Fruit fly (Drosophila melanogaster) whole organism, prepupa: ENCODE results near the gene Pgm1.

ENCODE experiments used
- Blimp-1 ChIP-seq: fragments of 200-800 bp; sonication (Bioruptor generic); optimal IDR thresholded peaks from 3 replicates; lab custom pipeline; 2017; ENCODE audit warnings: missing biosample characterization, missing genetic modification characterization, mild to moderate bottlenecking, moderate library complexity, missing genetic modification reagents
- CG10631 ChIP-seq: fragments of 200-800 bp; sonication (Bioruptor generic); optimal IDR thresholded peaks from 2 replicates; lab custom pipeline; 2016; ENCODE audit warnings: missing biosample characterization, missing genetic modification characterization
- CG11294 ChIP-seq: fragments of 200-800 bp; sonication (Bioruptor generic); IDR thresholded peaks from 2 replicates; pipeline ENCODE4 v1.3.6; 2022; ENCODE audit warnings: missing biosample characterization, missing genetic modification characterization
- CG11762 ChIP-seq: fragments of 200-800 bp; sonication (Bioruptor generic); optimal IDR thresholded peaks from 3 replicates; lab custom pipeline; 2016; ENCODE audit warnings: missing biosample characterization, missing genetic modification characterization; ENCODE audit not compliant: insufficient read depth
- CG11902 ChIP-seq: fragments of 200-800 bp; sonication (Bioruptor generic); optimal IDR thresholded peaks from 3 replicates; lab custom pipeline; 2016; ENCODE audit warnings: missing biosample characterization, missing genetic modification characterization
- CG15336 ChIP-seq: fragments of 200-800 bp; sonication (Bioruptor generic); IDR thresholded peaks from 2 replicates; pipeline ENCODE4 v1.3.6; 2022; ENCODE audit warnings: missing biosample characterization, missing genetic modification characterization
- CG1621 ChIP-seq: fragments of 200-800 bp; sonication (Bioruptor generic); optimal IDR thresholded peaks from 3 replicates; lab custom pipeline; 2018; ENCODE audit warnings: missing biosample characterization, mild to moderate bottlenecking, missing genetic modification characterization
- CG16779 ChIP-seq: fragments of 200-800 bp; sonication (Bioruptor generic); optimal IDR thresholded peaks from 3 replicates; lab custom pipeline; 2017; ENCODE audit warnings: missing biosample characterization, mild to moderate bottlenecking, missing genetic modification characterization
- CG31627 ChIP-seq: fragments of 200-800 bp; sonication (Bioruptor generic); optimal IDR thresholded peaks from 3 replicates; lab custom pipeline; 2016; ENCODE audit warnings: missing biosample characterization, missing genetic modification characterization
- CG34406 ChIP-seq: fragments of 200-800 bp; sonication (Bioruptor generic); optimal IDR thresholded peaks from 3 replicates; lab custom pipeline; 2016; ENCODE audit warnings: missing biosample characterization, missing genetic modification characterization
- CG3919 ChIP-seq: fragments of 200-800 bp; sonication (Bioruptor generic); optimal IDR thresholded peaks from 3 replicates; lab custom pipeline; 2016; ENCODE audit warnings: missing biosample characterization, missing genetic modification characterization
- CG4318 ChIP-seq: fragments of 200-800 bp; sonication (Bioruptor generic); optimal IDR thresholded peaks from 3 replicates; lab custom pipeline; 2017; ENCODE audit warnings: missing biosample characterization, mild to moderate bottlenecking, missing genetic modification characterization
- CG6163 ChIP-seq: fragments of 200-800 bp; sonication (Bioruptor generic); IDR thresholded peaks from 3 replicates; pipeline ENCODE4 v1.3.6; 2022; ENCODE audit warnings: missing biosample characterization, missing genetic modification characterization
- CG6276 ChIP-seq: fragments of 200-800 bp; sonication (Bioruptor generic); optimal IDR thresholded peaks from 2 replicates; lab custom pipeline; 2017; ENCODE audit warnings: missing biosample characterization, mild to moderate bottlenecking, missing genetic modification characterization
- CG6792 ChIP-seq: fragments of 200-800 bp; sonication (Bioruptor generic); optimal IDR thresholded peaks from 3 replicates; lab custom pipeline; 2016; ENCODE audit warnings: missing biosample characterization, missing genetic modification characterization
- CG6808 ChIP-seq: fragments of 200-800 bp; sonication (Bioruptor generic); optimal IDR thresholded peaks from 3 replicates; lab custom pipeline; 2017; ENCODE audit warnings: missing biosample characterization, missing genetic modification characterization, mild to moderate bottlenecking, moderate library complexity, missing genetic modification reagents
- CG6854 ChIP-seq: fragments of 200-800 bp; sonication (Bioruptor generic); optimal IDR thresholded peaks from 2 replicates; lab custom pipeline; 2017; ENCODE audit warnings: missing biosample characterization, mild to moderate bottlenecking, missing genetic modification characterization
- CG8119 ChIP-seq: fragments of 200-800 bp; sonication (Bioruptor generic); IDR thresholded peaks from 3 replicates; pipeline ENCODE4 v1.3.6; 2022; ENCODE audit warnings: missing biosample characterization, missing genetic modification characterization
- CG8319 ChIP-seq: fragments of 200-800 bp; sonication (Bioruptor generic); optimal IDR thresholded peaks from 3 replicates; lab custom pipeline; 2016; ENCODE audit warnings: missing biosample characterization, missing genetic modification characterization
- CG9139 ChIP-seq: fragments of 200-800 bp; sonication (Bioruptor generic); optimal IDR thresholded peaks from 3 replicates; lab custom pipeline; 2017; ENCODE audit warnings: missing biosample characterization, mild to moderate bottlenecking, missing genetic modification characterization
- Eip75B ChIP-seq: fragments of 200-800 bp; sonication (Bioruptor generic); optimal IDR thresholded peaks from 3 replicates; lab custom pipeline; 2016; ENCODE audit warnings: missing biosample characterization, missing genetic modification characterization
- Eip78C ChIP-seq: fragments of 200-800 bp; sonication (Bioruptor generic); peaks from one replicate; lab custom pipeline; 2016; ENCODE audit warnings: missing biosample characterization, missing genetic modification characterization
- Eip93F ChIP-seq: fragments of 200-800 bp; sonication (Bioruptor generic); optimal IDR thresholded peaks from 2 replicates; lab custom pipeline; 2016; ENCODE audit warnings: missing biosample characterization, mild to moderate bottlenecking, missing genetic modification characterization
- Ets21C ChIP-seq: fragments of 200-800 bp; sonication (Bioruptor generic); optimal IDR thresholded peaks from 3 replicates; lab custom pipeline; 2016; ENCODE audit warnings: missing biosample characterization, missing genetic modification characterization
- Ets96B ChIP-seq: fragments of 200-800 bp; optimal IDR thresholded peaks from 2 replicates; lab custom pipeline; 2019; ENCODE audit warnings: missing biosample characterization, mild to moderate bottlenecking, missing genetic modification characterization, moderate library complexity
- Gug ChIP-seq: fragments of 200-800 bp; sonication (Bioruptor generic); IDR thresholded peaks from 2 replicates; pipeline ENCODE4 v1.3.6; 2022; ENCODE audit warnings: missing biosample characterization, missing genetic modification characterization
- Hr38 ChIP-seq: sonication (Bioruptor generic); optimal IDR thresholded peaks from 2 replicates; lab custom pipeline; 2016; ENCODE audit warnings: missing biosample characterization, missing genetic modification characterization
- Hr39 ChIP-seq: fragments of 200-800 bp; sonication (Bioruptor generic); optimal IDR thresholded peaks from 2 replicates; lab custom pipeline; 2016; ENCODE audit warnings: missing biosample characterization, missing genetic modification characterization
- Lpt ChIP-seq: fragments of 200-800 bp; sonication (Bioruptor generic); optimal IDR thresholded peaks from 3 replicates; lab custom pipeline; 2016; ENCODE audit warnings: missing biosample characterization, missing genetic modification characterization
- Met ChIP-seq: fragments of 200-800 bp; sonication (Bioruptor generic); optimal IDR thresholded peaks from 3 replicates; lab custom pipeline; 2016; ENCODE audit warnings: missing biosample characterization, missing genetic modification characterization
- Smox ChIP-seq: fragments of 200-800 bp; sonication (Bioruptor generic); optimal IDR thresholded peaks from 3 replicates; lab custom pipeline; 2016; ENCODE audit warnings: missing biosample characterization, missing genetic modification characterization
- Sox102F ChIP-seq: fragments of 200-800 bp; sonication (Bioruptor generic); optimal IDR thresholded peaks from 2 replicates; lab custom pipeline; 2016; ENCODE audit warnings: missing biosample characterization, mild to moderate bottlenecking, missing genetic modification characterization
- Sox14 ChIP-seq: fragments of 200-800 bp; sonication (Bioruptor generic); optimal IDR thresholded peaks from 3 replicates; lab custom pipeline; 2016; ENCODE audit warnings: missing biosample characterization, missing genetic modification characterization
- Sox15 ChIP-seq: fragments of 200-800 bp; sonication (Bioruptor generic); optimal IDR thresholded peaks from 3 replicates; lab custom pipeline; 2016; ENCODE audit warnings: missing biosample characterization, missing genetic modification characterization
- achi ChIP-seq: fragments of 200-800 bp; sonication (Bioruptor generic); optimal IDR thresholded peaks from 3 replicates; lab custom pipeline; 2016; ENCODE audit warnings: missing biosample characterization, missing genetic modification characterization
- acj6 ChIP-seq: fragments of 200-800 bp; sonication (Bioruptor generic); optimal IDR thresholded peaks from 3 replicates; lab custom pipeline; 2016; ENCODE audit warnings: missing biosample characterization, missing genetic modification characterization
- cyc ChIP-seq: fragments of 200-800 bp; sonication (Bioruptor generic); optimal IDR thresholded peaks from 3 replicates; lab custom pipeline; 2016; ENCODE audit warnings: missing biosample characterization, missing genetic modification characterization
- dac ChIP-seq: fragments of 200-800 bp; sonication (Bioruptor generic); optimal IDR thresholded peaks from 2 replicates; lab custom pipeline; 2017; ENCODE audit warnings: missing biosample characterization, mild to moderate bottlenecking, missing genetic modification characterization
- dsx ChIP-seq: fragments of 200-800 bp; optimal IDR thresholded peaks from 3 replicates; lab custom pipeline; 2019; ENCODE audit warnings: missing biosample characterization, mild to moderate bottlenecking, missing genetic modification characterization, moderate library complexity; ENCODE audit not compliant: poor library complexity, severe bottlenecking
- fd59A ChIP-seq: fragments of 200-800 bp; sonication (Bioruptor generic); optimal IDR thresholded peaks from 2 replicates; lab custom pipeline; 2017; ENCODE audit warnings: missing biosample characterization, mild to moderate bottlenecking, missing genetic modification characterization, missing genetic modification reagents
- fd85E ChIP-seq: fragments of 200-800 bp; sonication (Bioruptor generic); optimal IDR thresholded peaks from 3 replicates; lab custom pipeline; 2016; ENCODE audit warnings: missing biosample characterization, missing genetic modification characterization
- fkh ChIP-seq: fragments of 200-800 bp; sonication (Bioruptor generic); optimal IDR thresholded peaks from 3 replicates; lab custom pipeline; 2017; ENCODE audit warnings: missing biosample characterization, mild to moderate bottlenecking, missing genetic modification characterization, moderate library complexity
- lz ChIP-seq: fragments of 200-800 bp; sonication (Bioruptor generic); optimal IDR thresholded peaks from 3 replicates; lab custom pipeline; 2016; ENCODE audit warnings: missing biosample characterization, missing genetic modification characterization
- net ChIP-seq: fragments of 200-800 bp; sonication (Bioruptor generic); optimal IDR thresholded peaks from 3 replicates; lab custom pipeline; 2016; ENCODE audit warnings: missing biosample characterization, missing genetic modification characterization
- pdm3 ChIP-seq: fragments of 200-800 bp; sonication (Bioruptor generic); optimal IDR thresholded peaks from 3 replicates; lab custom pipeline; 2016; ENCODE audit warnings: missing biosample characterization, missing genetic modification characterization
- salr ChIP-seq, 2 experiments: fragments of 200-800 bp; sonication (Bioruptor generic); optimal IDR thresholded peaks; 3 replicates each; lab custom pipeline; 2016 to 2018; ENCODE audit warnings: missing biosample characterization in 2 of 2, missing genetic modification characterization in 2 of 2, mild to moderate bottlenecking in 1 of 2
- spab ChIP-seq: fragments of 200-800 bp; sonication (Bioruptor generic); optimal IDR thresholded peaks from 2 replicates; lab custom pipeline; 2017; ENCODE audit warnings: missing biosample characterization, mild to moderate bottlenecking, missing genetic modification characterization, missing genetic modification reagents
- ss ChIP-seq, 2 experiments: fragments of 200-800 bp; sonication (Bioruptor generic); optimal IDR thresholded peaks; 2 replicates in 1 of 2; 3 replicates in 1 of 2; lab custom pipeline; 2017 to 2018; ENCODE audit warnings: mild to moderate bottlenecking in 2 of 2, missing biosample characterization in 2 of 2, missing genetic modification characterization in 2 of 2, moderate library complexity in 1 of 2
- svp ChIP-seq: fragments of 200-800 bp; sonication (Bioruptor generic); peaks from one replicate; lab custom pipeline; 2016; ENCODE audit warnings: missing biosample characterization, missing genetic modification characterization
- topi ChIP-seq: fragments of 200-800 bp; sonication (Bioruptor generic); optimal IDR thresholded peaks from 3 replicates; lab custom pipeline; 2016; ENCODE audit warnings: missing biosample characterization, missing genetic modification characterization
- vri ChIP-seq: fragments of 200-800 bp; sonication (Bioruptor generic); optimal IDR thresholded peaks from 3 replicates; lab custom pipeline; 2016; ENCODE audit warnings: missing biosample characterization, mild to moderate bottlenecking, missing genetic modification characterization

Gene Pgm1

dm6 chr3L:16165356-16166168 lies 37.2 kb upstream of the Pgm1 start:
- TF ChIP-seq Ets96B (tag; lab: Kevin White, UChicago): no peak
- peak; percentile 61 for TF ChIP-seq vri
- no peak for TF ChIP-seq dsx (GFP tag; lab: Kevin White, UChicago)
- peak; percentile 31 for TF ChIP-seq net (GFP tag; lab: Kevin White, UChicago)
- no peak for TF ChIP-seq CG8119
- no peak for TF ChIP-seq CG6163
- peak; percentile 75 for TF ChIP-seq topi
- peak; percentile 62 for TF ChIP-seq fkh
- peak; percentile 42 for TF ChIP-seq CG34406
- peak; percentile 21 for TF ChIP-seq CG3919 (GFP tag; lab: Kevin White, UChicago)
- TF ChIP-seq cyc (GFP tag; lab: Kevin White, UChicago): peak; percentile 49
- TF ChIP-seq Hr39: peak; percentile 77
- peak; percentile 18 for TF ChIP-seq achi (GFP tag; lab: Kevin White, UChicago)
- no peak for TF ChIP-seq CG11294
- peak; percentile 52 for TF ChIP-seq pdm3 (GFP tag; lab: Kevin White, UChicago)
- no peak for TF ChIP-seq CG4318 (GFP tag; lab: Kevin White, UChicago)
- peak; percentile 26 for TF ChIP-seq CG10631 (GFP tag; lab: Kevin White, UChicago)
- TF ChIP-seq Sox15: peak; percentile 34
- TF ChIP-seq fd85E (GFP tag; lab: Kevin White, UChicago): no peak
- TF ChIP-seq Ets21C (GFP tag; lab: Kevin White, UChicago): peak; percentile 63
- peak; percentile 55 for TF ChIP-seq Smox
- TF ChIP-seq CG6792 (GFP tag; lab: Kevin White, UChicago): peak; percentile 35
- no peak for TF ChIP-seq Lpt (GFP tag; lab: Kevin White, UChicago)
- TF ChIP-seq CG9139 (GFP tag; lab: Kevin White, UChicago): no peak
- TF ChIP-seq Sox14 (GFP tag; lab: Kevin White, UChicago): peak; percentile 66
- peak; percentile 38 for TF ChIP-seq CG11902 (GFP tag; lab: Kevin White, UChicago)
- TF ChIP-seq spab: no peak
- TF ChIP-seq CG6854 (GFP tag; lab: Kevin White, UChicago): peak; percentile 70
- TF ChIP-seq fd59A: no peak
- no peak for TF ChIP-seq CG1621 (tag; lab: Kevin White, UChicago)
- no peak for TF ChIP-seq CG6808 (GFP tag; lab: Kevin White, UChicago)
- TF ChIP-seq Hr38 (GFP tag; lab: Kevin White, UChicago): no peak
- no peak for TF ChIP-seq salr (GFP tag; optimal IDR thresholded peaks at IDR 0.05; lab: Kevin White, UChicago)
- TF ChIP-seq Gug (GFP tag; lab: Robert Waterston, UW): no peak
- no peak for TF ChIP-seq CG6276 (GFP tag; lab: Kevin White, UChicago)
- peak; percentile 78 for TF ChIP-seq CG31627 (GFP tag; lab: Kevin White, UChicago)
- TF ChIP-seq CG8319 (GFP tag; lab: Kevin White, UChicago): peak; percentile 20
- TF ChIP-seq Sox102F (GFP tag; lab: Kevin White, UChicago): peak; percentile 72
- no peak for TF ChIP-seq dac (GFP tag; lab: Kevin White, UChicago)
- TF ChIP-seq svp (GFP tag; lab: Kevin White, UChicago): peak; percentile 82
- peak; percentile 57 for TF ChIP-seq lz (GFP tag; lab: Kevin White, UChicago)
- peak; percentile 86 for TF ChIP-seq Eip78C (GFP tag; lab: Kevin White, UChicago)
- TF ChIP-seq acj6 (GFP tag; lab: Kevin White, UChicago): peak; percentile 21
- no peak for TF ChIP-seq Eip93F (GFP tag; lab: Kevin White, UChicago)
- TF ChIP-seq ss (GFP tag; optimal IDR thresholded peaks at IDR 0.05; lab: Kevin White, UChicago): no peak
- TF ChIP-seq Eip75B (GFP tag; lab: Kevin White, UChicago): peak; percentile 41
- TF ChIP-seq CG11762 (GFP tag; lab: Kevin White, UChicago): peak; percentile 1
- no peak for TF ChIP-seq CG15336 (GFP tag; lab: Robert Waterston, UW)
- TF ChIP-seq Met: peak; percentile 70
- TF ChIP-seq CG16779 (tag; lab: Kevin White, UChicago): no peak
- peak; percentile 40 for TF ChIP-seq Blimp-1 (GFP tag; lab: Kevin White, UChicago)
